Worm (Caenorhabditis elegans) whole organism, midembryonic: ENCODE results near the gene F27B10.1.

Experiments used
- cog-1 ChIP-seq: sonication (generic microtip); optimal IDR thresholded peaks from 2 replicates; lab custom pipeline; 2016; ENCODE audit warnings: missing genetic modification characterization, missing compliant biosample characterization
- flt-1 ChIP-seq: fragments of 200-800 bp; sonication (Bioruptor generic); IDR thresholded peaks from 2 replicates; pipeline ENCODE4 v1.3.6; 2022; ENCODE audit warnings: missing genetic modification characterization, missing compliant biosample characterization
- ztf-23 ChIP-seq: fragments of 200-800 bp; sonication (Bioruptor generic); IDR thresholded peaks from 2 replicates; pipeline ENCODE4 v1.3.6; 2022; ENCODE audit warnings: missing genetic modification reagents, missing genetic modification characterization, missing compliant biosample characterization
- ztf-29 ChIP-seq: fragments of 200-800 bp; sonication (Bioruptor generic); IDR thresholded peaks from 2 replicates; pipeline ENCODE4 v1.3.6; 2022; ENCODE audit warnings: missing genetic modification reagents, missing genetic modification characterization, missing compliant biosample characterization

ce11 chrV:7054598-7054997 is 17.8 kb upstream of the F27B10.1 start, which contains the start of gene spig-8:
- TF ChIP-seq ztf-29 (GFP tag; lab: Robert Waterston, UW) (no peak), ztf-23 (GFP tag; lab: Robert Waterston, UW) (no peak), cog-1 (tag; lab: Kevin White, UChicago) (no peak), flt-1 (GFP tag; lab: Robert Waterston, UW) (no peak)
